Worm (Caenorhabditis elegans): ENCODE data around the gene Y71H2AM.12.
A peak's percentile ranks its signal among the peaks of the same experiment; 100 is the strongest.

Gene Y71H2AM.12

ce11 chrIII:2711527-2711926 lies 22.4 kb downstream of the Y71H2AM.12 start (continued):
- TF ChIP-seq Y56A3A.18 (GFP tag; IDR thresholded peaks at IDR 0.05): no peak
- TF ChIP-seq lin-35 (GFP tag; optimal IDR thresholded peaks at IDR 0.05): no peak
- peak; percentile 66 for TF ChIP-seq ztf-18 (tag; optimal IDR thresholded peaks at IDR 0.05)
- no peak for TF ChIP-seq F37B4.10 (GFP tag; IDR thresholded peaks at IDR 0.05)
- TF ChIP-seq attf-3 (GFP tag; conservative IDR thresholded peaks at IDR 0.05): no peak
- TF ChIP-seq snpc-4 (GFP tag; optimal IDR thresholded peaks at IDR 0.05): no peak
- no peak for TF ChIP-seq snpc-4 (tag; optimal IDR thresholded peaks at IDR 0.05)
- no peak for TF ChIP-seq rec-8 (tag; optimal IDR thresholded peaks at IDR 0.05)
- TF ChIP-seq aptf-2 (GFP tag; conservative IDR thresholded peaks at IDR 0.05): no peak
- no peak for TF ChIP-seq ceh-91 (GFP tag; IDR thresholded peaks at IDR 0.05)
- TF ChIP-seq mcd-1 (GFP tag; IDR thresholded peaks at IDR 0.05): no peak
- no peak for TF ChIP-seq pbrm-1 (GFP tag; IDR thresholded peaks at IDR 0.05)
- TF ChIP-seq dpff-1 (tag; optimal IDR thresholded peaks at IDR 0.05): no peak
- TF ChIP-seq Y95B8A.8 (GFP tag; IDR thresholded peaks at IDR 0.05): no peak
- TF ChIP-seq nfyb-1 (GFP tag; IDR thresholded peaks at IDR 0.05): no peak
- TF ChIP-seq nfya-1 (tag; optimal IDR thresholded peaks at IDR 0.05; ENCODE audit: borderline replicate concordance, insufficient read depth): no peak
- no peak for TF ChIP-seq B0035.1 (tag; optimal IDR thresholded peaks at IDR 0.05)
- no peak for TF ChIP-seq let-607 (tag; optimal IDR thresholded peaks at IDR 0.05)
- no peak for TF ChIP-seq F57C9.4 (tag; optimal IDR thresholded peaks at IDR 0.05)
- TF ChIP-seq B0261.1 (tag; optimal IDR thresholded peaks at IDR 0.05): peak; percentile 73
- no peak for TF ChIP-seq F52B5.7 (tag; optimal IDR thresholded peaks at IDR 0.05)
- no peak for TF ChIP-seq nhr-80 (tag; optimal IDR thresholded peaks at IDR 0.05)
- no peak for TF ChIP-seq egl-18 (GFP tag; IDR thresholded peaks at IDR 0.05)
- no peak for TF ChIP-seq hlh-26 (GFP tag; conservative IDR thresholded peaks at IDR 0.05)
- TF ChIP-seq ztf-22 (GFP tag; optimal IDR thresholded peaks at IDR 0.05): no peak
- no peak for TF ChIP-seq C17E4.6 (GFP tag; IDR thresholded peaks at IDR 0.05)
- TF ChIP-seq madf-8 (GFP tag; conservative IDR thresholded peaks at IDR 0.05): no peak
- no peak for TF ChIP-seq F23B12.7 (tag; optimal IDR thresholded peaks at IDR 0.05; ENCODE audit: insufficient read depth)
- peak; percentile 38; the same call in 1 of the 2 replicates for TF ChIP-seq madf-6 (GFP tag; IDR thresholded peaks at IDR 0.05)
- no peak for TF ChIP-seq nhr-27 (tag; optimal IDR thresholded peaks at IDR 0.05)
- no peak for TF ChIP-seq egl-44 (GFP tag; IDR thresholded peaks at IDR 0.05)
- no peak for TF ChIP-seq K11D2.4 (GFP tag; IDR thresholded peaks at IDR 0.05)
- TF ChIP-seq zfh-2 (GFP tag; conservative IDR thresholded peaks at IDR 0.05): no peak
- no peak for TF ChIP-seq hlh-12 (tag; optimal IDR thresholded peaks at IDR 0.05)
- no peak for TF ChIP-seq ama-1 (optimal IDR thresholded peaks at IDR 0.05)
- TF ChIP-seq ama-1 (GFP tag; optimal IDR thresholded peaks at IDR 0.05): no peak
- peak; percentile 62 for TF ChIP-seq him-1 (tag; optimal IDR thresholded peaks at IDR 0.05)
- no peak for TF ChIP-seq lir-1 (GFP tag; conservative IDR thresholded peaks at IDR 0.05)
- TF ChIP-seq F49E8.2 (tag; optimal IDR thresholded peaks at IDR 0.05; ENCODE audit: insufficient read depth): no peak
- TF ChIP-seq ztf-6 (GFP tag; IDR thresholded peaks at IDR 0.05): no peak
- TF ChIP-seq ceh-40 (GFP tag; IDR thresholded peaks at IDR 0.05): no peak
- no peak for TF ChIP-seq snpc-3.4 (tag; optimal IDR thresholded peaks at IDR 0.05)
- TF ChIP-seq ekl-4 (GFP tag; IDR thresholded peaks at IDR 0.05): no peak
- 0 out of 2 replicates have a peak, but pooled peaks have one; percentile 34 for TF ChIP-seq dox-1 (GFP tag; IDR thresholded peaks at IDR 0.05)
- no peak for TF ChIP-seq somi-1 (GFP tag; optimal IDR thresholded peaks at IDR 0.05)
- TF ChIP-seq lin-40 (tag; optimal IDR thresholded peaks at IDR 0.05): no peak
- no peak for TF ChIP-seq zim-3 (tag; optimal IDR thresholded peaks at IDR 0.05)

Measured in whole organism, young adult.